Fruit fly (Drosophila melanogaster) whole organism, embryonic: ENCODE data around the gene CG31548.
A peak's percentile ranks its signal among the peaks of the same experiment; 100 is the strongest.

Experiments
- Atf-2 ChIP-seq: fragments of 200-800 bp; sonication (Bioruptor generic); optimal IDR thresholded peaks from 2 replicates; lab custom pipeline; 2016; ENCODE audit warnings: missing biosample characterization, missing genetic modification characterization
- Bgb ChIP-seq: fragments of 200-800 bp; sonication (Bioruptor generic); IDR thresholded peaks from 2 replicates; pipeline ENCODE4 v1.3.6; 2022; ENCODE audit warnings: missing biosample characterization, missing genetic modification characterization; ENCODE audit not compliant: partially characterized antibody
- CG13287 ChIP-seq: fragments of 200-800 bp; sonication (Bioruptor generic); IDR thresholded peaks from 2 replicates; pipeline ENCODE4 v1.3.6; 2022; ENCODE audit warnings: missing biosample characterization, missing genetic modification characterization; ENCODE audit not compliant: partially characterized antibody
- CG14014 ChIP-seq: fragments of 200-800 bp; sonication (Bioruptor generic); IDR thresholded peaks from 2 replicates; pipeline ENCODE4 v1.3.6; 2022; ENCODE audit warnings: missing biosample characterization, missing genetic modification characterization
- CG14667 ChIP-seq: fragments of 200-800 bp; sonication (Bioruptor generic); IDR thresholded peaks from 2 replicates; pipeline ENCODE4 v1.3.6; 2022; ENCODE audit warnings: missing biosample characterization, missing genetic modification characterization
- CG15269 ChIP-seq: fragments of 200-800 bp; sonication (Bioruptor generic); optimal IDR thresholded peaks from 2 replicates; lab custom pipeline; 2018; ENCODE audit warnings: missing biosample characterization, mild to moderate bottlenecking, missing genetic modification characterization, moderate library complexity
- CG1647 ChIP-seq: fragments of 200-800 bp; sonication (Bioruptor generic); optimal IDR thresholded peaks from 3 replicates; lab custom pipeline; 2016; ENCODE audit warnings: missing biosample characterization, missing genetic modification characterization
- CG18599 ChIP-seq: fragments of 200-800 bp; sonication (Bioruptor generic); optimal IDR thresholded peaks from 3 replicates; lab custom pipeline; 2017; ENCODE audit warnings: missing biosample characterization, missing genetic modification characterization, mild to moderate bottlenecking, moderate library complexity, missing genetic modification reagents
- CG2116 ChIP-seq: fragments of 200-800 bp; sonication (Bioruptor generic); optimal IDR thresholded peaks from 3 replicates; lab custom pipeline; 2018; ENCODE audit warnings: missing biosample characterization, mild to moderate bottlenecking, missing genetic modification characterization
- CG2712 ChIP-seq: fragments of 200-800 bp; optimal IDR thresholded peaks from 3 replicates; lab custom pipeline; 2019; ENCODE audit warnings: missing biosample characterization, mild to moderate bottlenecking, missing genetic modification characterization, moderate library complexity
- CG2889 ChIP-seq: fragments of 200-800 bp; sonication (Bioruptor generic); IDR thresholded peaks from 3 replicates; pipeline ENCODE4 v1.3.6; 2022; ENCODE audit warnings: missing biosample characterization, missing genetic modification characterization
- CG30403 ChIP-seq: fragments of 200-800 bp; sonication (Bioruptor generic); optimal IDR thresholded peaks from 3 replicates; lab custom pipeline; 2016; ENCODE audit warnings: missing biosample characterization, missing genetic modification characterization
- CG3163 ChIP-seq: fragments of 200-800 bp; sonication (Bioruptor generic); optimal IDR thresholded peaks from 3 replicates; lab custom pipeline; 2016; ENCODE audit warnings: missing biosample characterization, missing genetic modification characterization
- CG34224 ChIP-seq: fragments of 200-800 bp; sonication (Bioruptor generic); IDR thresholded peaks from 3 replicates; pipeline ENCODE4 v1.3.6; 2022; ENCODE audit warnings: missing biosample characterization, missing genetic modification characterization; ENCODE audit not compliant: partially characterized antibody
- CG3838 ChIP-seq: fragments of 200-800 bp; sonication (Bioruptor generic); optimal IDR thresholded peaks from 3 replicates; lab custom pipeline; 2016; ENCODE audit warnings: missing biosample characterization, missing genetic modification characterization
- CG4707 ChIP-seq: fragments of 200-800 bp; sonication (Bioruptor generic); optimal IDR thresholded peaks from 2 replicates; lab custom pipeline; 2018; ENCODE audit warnings: missing biosample characterization, mild to moderate bottlenecking, missing genetic modification characterization, moderate library complexity
- CG6854 ChIP-seq: fragments of 200-800 bp; sonication (Bioruptor generic); optimal IDR thresholded peaks from 3 replicates; lab custom pipeline; 2017; ENCODE audit warnings: missing biosample characterization, mild to moderate bottlenecking, missing genetic modification characterization
- CG7271 ChIP-seq: fragments of 200-800 bp; sonication (Bioruptor generic); optimal IDR thresholded peaks from 2 replicates; lab custom pipeline; 2018; ENCODE audit warnings: missing biosample characterization, mild to moderate bottlenecking, missing genetic modification characterization, moderate library complexity
- Doc2 ChIP-seq: fragments of 200-800 bp; sonication (Bioruptor generic); IDR thresholded peaks from 2 replicates; pipeline ENCODE4 v1.3.6; 2022; ENCODE audit warnings: missing biosample characterization, missing genetic modification characterization
- ERR ChIP-seq: fragments of 200-800 bp; sonication (Bioruptor generic); optimal IDR thresholded peaks from 2 replicates; lab custom pipeline; 2016; ENCODE audit warnings: missing biosample characterization, missing genetic modification characterization
- GATAe ChIP-seq: fragments of 200-800 bp; sonication (Bioruptor generic); conservative IDR thresholded peaks from 2 replicates; pipeline ENCODE4 v1.3.6; 2022; ENCODE audit warnings: missing biosample characterization, missing genetic modification characterization
- HmgZ ChIP-seq: fragments of 200-800 bp; sonication (Bioruptor generic); optimal IDR thresholded peaks from 2 replicates; lab custom pipeline; 2018; ENCODE audit warnings: missing biosample characterization, mild to moderate bottlenecking, missing genetic modification characterization
- Max ChIP-seq: fragments of 200-800 bp; sonication (Bioruptor generic); optimal IDR thresholded peaks from 2 replicates; lab custom pipeline; 2016; ENCODE audit warnings: missing biosample characterization, mild to moderate bottlenecking, missing genetic modification characterization
- Mrtf ChIP-seq: fragments of 200-800 bp; sonication (Bioruptor generic); IDR thresholded peaks from 3 replicates; pipeline ENCODE4 v1.3.6; 2022; ENCODE audit warnings: missing biosample characterization, missing genetic modification characterization
- NC2β ChIP-seq: fragments of 200-800 bp; sonication (Bioruptor generic); optimal IDR thresholded peaks from 2 replicates; lab custom pipeline; 2016; ENCODE audit warnings: missing biosample characterization, missing genetic modification characterization
- Nf-YC ChIP-seq: fragments of 200-800 bp; optimal IDR thresholded peaks from 3 replicates; lab custom pipeline; 2019; ENCODE audit warnings: missing biosample characterization, mild to moderate bottlenecking, missing genetic modification characterization, moderate library complexity
- NfI ChIP-seq: fragments of 200-800 bp; sonication (Bioruptor generic); optimal IDR thresholded peaks from 3 replicates; lab custom pipeline; 2018; ENCODE audit warnings: missing biosample characterization, mild to moderate bottlenecking, missing genetic modification characterization, moderate library complexity
- Poxn ChIP-seq: fragments of 200-800 bp; sonication (Bioruptor generic); IDR thresholded peaks from 2 replicates; pipeline ENCODE4 v1.3.6; 2022; ENCODE audit warnings: missing biosample characterization, missing genetic modification characterization
- TFAM ChIP-seq: fragments of 200-800 bp; sonication (Bioruptor generic); optimal IDR thresholded peaks from 2 replicates; lab custom pipeline; 2017; ENCODE audit warnings: missing biosample characterization, missing genetic modification characterization, inconsistent platforms
- Trl ChIP-seq, 3 experiments: fragments of >200 bp in 2 of 3; fragments of 200-800 bp in 1 of 3; sonication (Bioruptor generic) in 1 of 3; optimal IDR thresholded peaks; 2 replicates in 1 of 3; 3 replicates in 2 of 3; lab custom pipeline; 2016 to 2017; ENCODE audit warnings: missing biosample characterization in 1 of 3, missing genetic modification characterization in 1 of 3
- bcd ChIP-seq: fragments of 200-800 bp; sonication (Bioruptor generic); optimal IDR thresholded peaks from 2 replicates; lab custom pipeline; 2017; ENCODE audit warnings: missing biosample characterization, mild to moderate bottlenecking, missing genetic modification characterization
- ci ChIP-seq: fragments of 200-800 bp; sonication (Bioruptor generic); IDR thresholded peaks from 3 replicates; pipeline ENCODE4 v1.3.6; 2022; ENCODE audit warnings: missing biosample characterization, missing genetic modification characterization
- fd96Cb ChIP-seq: fragments of 200-800 bp; sonication (Bioruptor generic); optimal IDR thresholded peaks from 2 replicates; lab custom pipeline; 2018; ENCODE audit warnings: missing biosample characterization, mild to moderate bottlenecking, missing genetic modification characterization, moderate library complexity
- gem ChIP-seq: fragments of 200-800 bp; sonication (Bioruptor generic); optimal IDR thresholded peaks from 2 replicates; lab custom pipeline; 2019; ENCODE audit warnings: missing biosample characterization, mild to moderate bottlenecking, missing genetic modification characterization, moderate library complexity
- gfzf ChIP-seq: fragments of 200-800 bp; sonication (Bioruptor generic); optimal IDR thresholded peaks from 2 replicates; lab custom pipeline; 2016; ENCODE audit warnings: missing biosample characterization, mild to moderate bottlenecking, missing genetic modification characterization, moderate library complexity
- grn ChIP-seq: fragments of 200-800 bp; sonication (Bioruptor generic); optimal IDR thresholded peaks from 3 replicates; lab custom pipeline; 2017; ENCODE audit warnings: missing biosample characterization, missing genetic modification characterization
- gt ChIP-seq: fragments of 200-800 bp; sonication (Bioruptor generic); IDR thresholded peaks from 2 replicates; pipeline ENCODE4 v1.3.6; 2022; ENCODE audit warnings: missing biosample characterization, missing genetic modification characterization
- ind ChIP-seq: fragments of 200-800 bp; sonication (Bioruptor generic); optimal IDR thresholded peaks from 3 replicates; lab custom pipeline; 2016; ENCODE audit warnings: missing biosample characterization, missing genetic modification characterization
- klu ChIP-seq: fragments of 200-800 bp; sonication (Bioruptor generic); IDR thresholded peaks from 2 replicates; pipeline ENCODE4 v1.3.6; 2022; ENCODE audit warnings: missing biosample characterization, missing genetic modification characterization
- knrl ChIP-seq: fragments of 200-800 bp; sonication (Bioruptor generic); IDR thresholded peaks from 3 replicates; pipeline ENCODE4 v1.3.6; 2022; ENCODE audit warnings: missing biosample characterization, missing genetic modification characterization; ENCODE audit not compliant: partially characterized antibody
- maf-S ChIP-seq: fragments of 200-800 bp; sonication (Bioruptor generic); optimal IDR thresholded peaks from 2 replicates; lab custom pipeline; 2016; ENCODE audit warnings: missing biosample characterization, missing genetic modification characterization
- odd ChIP-seq: fragments of 200-800 bp; sonication (Bioruptor generic); optimal IDR thresholded peaks from 2 replicates; lab custom pipeline; 2017; ENCODE audit warnings: missing biosample characterization, mild to moderate bottlenecking, missing genetic modification characterization
- phol ChIP-seq: fragments of 200-800 bp; sonication (Bioruptor generic); optimal IDR thresholded peaks from 3 replicates; lab custom pipeline; 2018; ENCODE audit warnings: missing biosample characterization, mild to moderate bottlenecking, missing genetic modification characterization, moderate library complexity
- pzg ChIP-seq: fragments of 200-800 bp; sonication (Bioruptor generic); optimal IDR thresholded peaks from 3 replicates; lab custom pipeline; 2018; ENCODE audit warnings: missing biosample characterization, mild to moderate bottlenecking, missing genetic modification characterization, moderate library complexity
- repo ChIP-seq: fragments of 200-800 bp; sonication (Bioruptor generic); optimal IDR thresholded peaks from 2 replicates; lab custom pipeline; 2016; ENCODE audit warnings: missing biosample characterization, missing genetic modification characterization
- seq ChIP-seq: fragments of 200-800 bp; sonication (Bioruptor generic); IDR thresholded peaks from 2 replicates; pipeline ENCODE4 v1.3.6; 2022; ENCODE audit warnings: missing biosample characterization, missing genetic modification characterization
- sima ChIP-seq: fragments of 200-800 bp; sonication (Bioruptor generic); optimal IDR thresholded peaks from 2 replicates; lab custom pipeline; 2016; ENCODE audit warnings: missing biosample characterization, missing genetic modification characterization
- tio ChIP-seq: fragments of 200-800 bp; sonication (Bioruptor generic); optimal IDR thresholded peaks from 2 replicates; lab custom pipeline; 2017; ENCODE audit warnings: missing biosample characterization, missing genetic modification characterization, inconsistent platforms
- zen ChIP-seq: fragments of 200-800 bp; sonication (Bioruptor generic); optimal IDR thresholded peaks from 3 replicates; lab custom pipeline; 2018; ENCODE audit warnings: missing biosample characterization, mild to moderate bottlenecking, missing genetic modification characterization, moderate library complexity

Gene CG31548

DNA sequence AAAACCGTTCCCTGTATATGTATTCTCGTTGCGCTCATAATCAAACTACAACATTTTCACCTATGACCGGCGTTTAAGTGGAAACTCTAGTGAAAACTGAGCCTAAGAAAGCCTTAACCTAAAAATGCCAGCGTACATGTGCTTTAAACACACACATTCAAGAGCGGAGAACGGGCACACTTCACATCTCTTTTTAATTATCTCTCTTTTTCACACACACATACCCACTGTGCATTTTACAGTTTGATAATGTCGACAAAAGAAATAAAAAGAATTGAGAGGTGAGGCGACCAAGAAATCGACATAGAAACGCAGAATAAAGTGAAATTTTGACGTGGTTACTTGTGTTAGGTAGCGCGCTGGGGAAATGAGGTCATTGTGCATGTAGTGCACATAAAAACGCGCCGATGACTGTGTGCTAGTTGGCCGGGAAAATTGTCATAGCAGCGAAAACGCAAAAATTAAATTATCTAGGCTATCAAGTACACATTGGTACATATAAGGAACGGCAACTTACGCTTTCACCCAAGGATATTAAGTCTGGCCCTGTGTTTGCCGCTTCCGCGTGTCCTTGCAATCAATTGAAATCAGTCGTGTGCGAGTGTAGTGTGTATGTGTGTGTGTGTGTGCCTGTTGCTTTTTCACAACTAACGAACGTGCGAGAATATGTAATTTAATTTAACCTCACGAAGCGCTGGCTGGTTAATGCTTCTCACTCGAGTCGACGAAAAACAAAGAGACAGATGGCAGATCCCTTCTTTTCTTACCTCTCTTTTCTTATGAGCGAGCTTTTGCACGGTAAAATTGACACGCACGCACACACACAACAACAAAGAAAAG, 36.9 kb downstream of the CG31548 start (continued):
- TF ChIP-seq CG14014 (GFP tag; lab: Robert Waterston, UW) (no peak), gfzf (GFP tag; lab: Kevin White, UChicago) (peak; percentile 58), Trl (optimal IDR thresholded peaks at IDR 0.05; lab: Kevin White, UChicago) (peak in 1 of 2 experiments; percentile 33), Trl (GFP tag; optimal IDR thresholded peaks at IDR 0.05; lab: Kevin White, UChicago) (no peak), zen (tag; lab: Kevin White, UChicago) (no peak), CG30403 (GFP tag; lab: Kevin White, UChicago) (no peak), klu (GFP tag; lab: Robert Waterston, UW) (no peak), NC2β (GFP tag; lab: Kevin White, UChicago) (no peak), CG3838 (no peak), knrl (GFP tag; lab: Robert Waterston, UW) (no peak), Bgb (no peak), CG7271 (tag; lab: Kevin White, UChicago) (no peak), pzg (GFP tag; lab: Kevin White, UChicago) (no peak), seq (GFP tag; lab: Robert Waterston, UW) (no peak), CG6854 (GFP tag; lab: Kevin White, UChicago) (no peak), Max (GFP tag; lab: Kevin White, UChicago) (peak; percentile 61), tio (GFP tag; lab: Kevin White, UChicago) (no peak), sima (GFP tag; lab: Kevin White, UChicago) (no peak), gt (no peak), phol (tag; lab: Kevin White, UChicago) (peak; percentile 22), CG1647 (GFP tag; lab: Kevin White, UChicago) (no peak), repo (GFP tag; lab: Kevin White, UChicago) (no peak), ci (no peak), GATAe (GFP tag; lab: Robert Waterston, UW) (no peak), Nf-YC (tag; lab: Kevin White, UChicago) (no peak), CG2712 (peak; percentile 27), ind (GFP tag; lab: Kevin White, UChicago) (no peak), CG2889 (GFP tag; lab: Robert Waterston, UW) (no peak), CG15269 (tag; lab: Kevin White, UChicago) (no peak), CG3163 (peak; percentile 13), ERR (GFP tag; lab: Kevin White, UChicago) (no peak), CG2116 (GFP tag; lab: Kevin White, UChicago) (no peak), grn (GFP tag; lab: Kevin White, UChicago) (no peak), Poxn (no peak), HmgZ (tag; lab: Kevin White, UChicago) (peak; percentile 13), CG14667 (GFP tag; lab: Robert Waterston, UW) (no peak), bcd (no peak), odd (GFP tag; lab: Kevin White, UChicago) (no peak), CG18599 (GFP tag; lab: Kevin White, UChicago) (no peak), NfI (GFP tag; lab: Kevin White, UChicago) (no peak), Doc2 (GFP tag; lab: Robert Waterston, UW) (no peak), fd96Cb (tag; lab: Kevin White, UChicago) (no peak), CG34224 (GFP tag; lab: Robert Waterston, UW) (no peak), CG4707 (GFP tag; lab: Kevin White, UChicago) (peak; percentile 65), TFAM (GFP tag; lab: Kevin White, UChicago) (no peak), gem (no peak), CG13287 (GFP tag; lab: Robert Waterston, UW) (no peak), Atf-2 (no peak), Mrtf (GFP tag; lab: Robert Waterston, UW) (no peak), maf-S (GFP tag; lab: Kevin White, UChicago) (no peak)
